Worm (Caenorhabditis elegans) whole organism, L1 larva: ENCODE data around the gene lars-1.

Source experiments
- C16A3.4 ChIP-seq: fragments of 150-350 bp; optimal IDR thresholded peaks from 2 replicates; lab custom pipeline; 2014; ENCODE audit warnings: missing biosample characterization, missing genetic modification characterization
- C34B4.2 ChIP-seq: sonication (generic microtip); optimal IDR thresholded peaks from 2 replicates; lab custom pipeline; 2017; ENCODE audit warnings: mild to moderate bottlenecking, missing genetic modification characterization, missing compliant biosample characterization
- F16B12.6 ChIP-seq: fragments of 150-350 bp; optimal IDR thresholded peaks from 2 replicates; lab custom pipeline; 2014; ENCODE audit warnings: missing biosample characterization, missing genetic modification characterization
- Y116A8C.19 ChIP-seq: sonication (generic microtip); optimal IDR thresholded peaks from 2 replicates; lab custom pipeline; 2016; ENCODE audit warnings: missing compliant biosample characterization, missing genetic modification characterization, borderline replicate concordance
- aha-1 ChIP-seq: fragments of 150-350 bp; optimal IDR thresholded peaks from 2 replicates; lab custom pipeline; 2014; ENCODE audit warnings: missing biosample characterization, missing genetic modification characterization
- alr-1 ChIP-seq: fragments of 200-800 bp; sonication (Bioruptor generic); optimal IDR thresholded peaks from 2 replicates; lab custom pipeline; 2018; ENCODE audit warnings: borderline replicate concordance, mild to moderate bottlenecking, missing genetic modification characterization, missing compliant biosample characterization
- aly-2 ChIP-seq: fragments of 150-350 bp; optimal IDR thresholded peaks from 2 replicates; lab custom pipeline; 2014; ENCODE audit warnings: missing biosample characterization, missing genetic modification characterization
- ama-1 ChIP-seq: fragments of 150-350 bp; optimal IDR thresholded peaks from 2 replicates; lab custom pipeline; 2014
- blmp-1 ChIP-seq: fragments of 150-350 bp; optimal IDR thresholded peaks from 2 replicates; lab custom pipeline; 2014; ENCODE audit warnings: missing biosample characterization, missing genetic modification characterization
- ceh-8 ChIP-seq: fragments of 200-800 bp; sonication (Bioruptor generic); optimal IDR thresholded peaks from 2 replicates; lab custom pipeline; 2018; ENCODE audit warnings: mild to moderate bottlenecking, missing genetic modification characterization, moderate library complexity, missing compliant biosample characterization
- ceh-82 ChIP-seq, 3 experiments: fragments of 150-350 bp in 1 of 3; sonication (generic microtip) in 2 of 3; optimal IDR thresholded peaks; 2 replicates each; lab custom pipeline; 2014 to 2017; ENCODE audit warnings: missing biosample characterization in 3 of 3, missing genetic modification characterization in 3 of 3
- ceh-88 ChIP-seq: fragments of 200-800 bp; sonication (Bioruptor generic); IDR thresholded peaks from 2 replicates; pipeline ENCODE4 v1.3.6; 2022; ENCODE audit warnings: missing genetic modification characterization, missing compliant biosample characterization
- efl-1 ChIP-seq, 4 experiments: fragments of 150-350 bp; optimal IDR thresholded peaks in 3 of 4; peaks in 1 of 4; 1 replicate in 1 of 4; 2 replicates in 3 of 4; lab custom pipeline; 2014; ENCODE audit warnings: missing biosample characterization in 2 of 4, missing genetic modification characterization in 2 of 4, missing genetic modification reagents in 2 of 4
- egl-13 ChIP-seq: sonication (generic microtip); optimal IDR thresholded peaks from 2 replicates; lab custom pipeline; 2016; ENCODE audit warnings: missing genotype, missing genetic modification reagents, missing genetic modification characterization, missing compliant biosample characterization
- elt-3 ChIP-seq, 6 experiments: fragments of 150-350 bp in 1 of 6; sonication (generic microtip); optimal IDR thresholded peaks; 2 replicates each; lab custom pipeline; 2017 to 2018; ENCODE audit warnings: missing biosample characterization in 6 of 6, missing genetic modification characterization in 6 of 6, inconsistent platforms in 1 of 6
- ets-5 ChIP-seq: fragments of 200-800 bp; sonication (Bioruptor generic); IDR thresholded peaks from 2 replicates; pipeline ENCODE4 v1.3.6; 2022; ENCODE audit warnings: missing genetic modification characterization, missing compliant biosample characterization
- fkh-4 ChIP-seq: sonication (generic microtip); optimal IDR thresholded peaks from 2 replicates; lab custom pipeline; 2016; ENCODE audit warnings: missing compliant biosample characterization, missing genetic modification characterization, borderline replicate concordance
- fkh-8 ChIP-seq: sonication (generic microtip); optimal IDR thresholded peaks from 2 replicates; lab custom pipeline; 2016; ENCODE audit warnings: mild to moderate bottlenecking, missing genetic modification characterization, missing compliant biosample characterization
- hlh-17 ChIP-seq: fragments of 200-800 bp; sonication (Bioruptor generic); optimal IDR thresholded peaks from 2 replicates; lab custom pipeline; 2018; ENCODE audit warnings: missing genetic modification characterization, mild to moderate bottlenecking, missing compliant biosample characterization, moderate library complexity, borderline replicate concordance
- hpl-2 ChIP-seq: fragments of 150-350 bp; optimal IDR thresholded peaks from 2 replicates; lab custom pipeline; 2014; ENCODE audit warnings: missing biosample characterization, missing genetic modification reagents, missing genetic modification characterization
- lin-13 ChIP-seq: fragments of 150-350 bp; optimal IDR thresholded peaks from 2 replicates; lab custom pipeline; 2014; ENCODE audit warnings: missing biosample characterization, missing genetic modification reagents, missing genetic modification characterization
- lin-35 ChIP-seq, 2 experiments: fragments of 150-350 bp; optimal IDR thresholded peaks; 2 replicates each; lab custom pipeline; 2014; ENCODE audit warnings: missing biosample characterization in 2 of 2, missing genetic modification characterization in 2 of 2, missing genetic modification reagents in 2 of 2
- lir-3 ChIP-seq: sonication (generic microtip); optimal IDR thresholded peaks from 2 replicates; lab custom pipeline; 2016; ENCODE audit warnings: mild to moderate bottlenecking, missing genetic modification characterization, moderate library complexity, missing compliant biosample characterization; ENCODE audit not compliant: poor library complexity
- lsy-2 ChIP-seq, 2 experiments: fragments of 150-350 bp; optimal IDR thresholded peaks; 2 replicates each; lab custom pipeline; 2014; ENCODE audit warnings: missing biosample characterization in 2 of 2, missing genetic modification characterization in 2 of 2
- mab-9 ChIP-seq: fragments of 200-800 bp; sonication (Bioruptor generic); IDR thresholded peaks from 2 replicates; pipeline ENCODE4 v1.3.6; 2022; ENCODE audit warnings: missing genetic modification reagents, missing genetic modification characterization, missing compliant biosample characterization
- mdl-1 ChIP-seq, 2 experiments: fragments of 150-350 bp; optimal IDR thresholded peaks; 2 replicates each; lab custom pipeline; 2014 to 2017; ENCODE audit warnings: missing biosample characterization in 2 of 2, missing genetic modification characterization in 2 of 2, inconsistent platforms in 1 of 2
- nhr-11 ChIP-seq: fragments of 150-350 bp; optimal IDR thresholded peaks from 2 replicates; lab custom pipeline; 2014; ENCODE audit warnings: missing biosample characterization, missing genetic modification characterization
- nhr-19 ChIP-seq: fragments of 200-800 bp; sonication (Bioruptor generic); conservative IDR thresholded peaks from 2 replicates; pipeline ENCODE4 v1.3.6; 2022; ENCODE audit warnings: missing genetic modification characterization, missing compliant biosample characterization
- nhr-20 ChIP-seq: sonication (generic microtip); optimal IDR thresholded peaks from 2 replicates; lab custom pipeline; 2016; ENCODE audit warnings: mild to moderate bottlenecking, missing genetic modification characterization, missing compliant biosample characterization
- nhr-47 ChIP-seq: sonication (generic microtip); optimal IDR thresholded peaks from 2 replicates; lab custom pipeline; 2016; ENCODE audit warnings: mild to moderate bottlenecking, missing genetic modification characterization, moderate library complexity, missing compliant biosample characterization
- nhr-71 ChIP-seq: sonication (generic microtip); optimal IDR thresholded peaks from 2 replicates; lab custom pipeline; 2016; ENCODE audit warnings: mild to moderate bottlenecking, missing genetic modification characterization, moderate library complexity, missing compliant biosample characterization
- nhr-76 ChIP-seq: sonication (generic microtip); optimal IDR thresholded peaks from 2 replicates; lab custom pipeline; 2017; ENCODE audit warnings: missing biosample characterization, missing genetic modification characterization
- pqm-1 ChIP-seq: sonication (generic microtip); optimal IDR thresholded peaks from 3 replicates; lab custom pipeline; 2017; ENCODE audit warnings: missing biosample characterization, missing genetic modification characterization
- rnt-1 ChIP-seq: sonication (generic microtip); optimal IDR thresholded peaks from 2 replicates; lab custom pipeline; 2016; ENCODE audit warnings: mild to moderate bottlenecking, missing genetic modification characterization, moderate library complexity, missing compliant biosample characterization
- skn-1 ChIP-seq: fragments of 150-350 bp; optimal IDR thresholded peaks from 2 replicates; lab custom pipeline; 2014; ENCODE audit warnings: missing biosample characterization, missing genetic modification characterization
- snpc-4 ChIP-seq: fragments of 150-350 bp; optimal IDR thresholded peaks from 2 replicates; lab custom pipeline; 2014; ENCODE audit warnings: missing biosample characterization, missing genetic modification characterization
- snu-23 ChIP-seq: sonication (generic microtip); optimal IDR thresholded peaks from 2 replicates; lab custom pipeline; 2016; ENCODE audit warnings: missing genetic modification characterization, missing compliant biosample characterization
- sptf-1 ChIP-seq: fragments of 150-350 bp; optimal IDR thresholded peaks from 2 replicates; lab custom pipeline; 2014; ENCODE audit warnings: missing biosample characterization, missing genetic modification characterization
- tbx-2 ChIP-seq: sonication (generic microtip); optimal IDR thresholded peaks from 2 replicates; lab custom pipeline; 2016; ENCODE audit warnings: missing genetic modification characterization, missing compliant biosample characterization
- unc-130 ChIP-seq: fragments of 150-350 bp; optimal IDR thresholded peaks from 2 replicates; lab custom pipeline; 2017; ENCODE audit warnings: missing biosample characterization, missing genetic modification characterization, inconsistent platforms
- unc-62 ChIP-seq: fragments of 150-350 bp; optimal IDR thresholded peaks from 2 replicates; lab custom pipeline; 2014; ENCODE audit warnings: missing biosample characterization, missing genetic modification reagents, missing genetic modification characterization
- unc-86 ChIP-seq: sonication (generic microtip); optimal IDR thresholded peaks from 2 replicates; lab custom pipeline; 2016; ENCODE audit warnings: missing genetic modification characterization, missing compliant biosample characterization
- unc-98 ChIP-seq: fragments of 200-800 bp; sonication (Bioruptor generic); IDR thresholded peaks from 2 replicates; pipeline ENCODE4 v1.3.6; 2022; ENCODE audit warnings: missing genetic modification characterization, missing compliant biosample characterization
- vab-15 ChIP-seq: sonication (generic microtip); optimal IDR thresholded peaks from 2 replicates; lab custom pipeline; 2017; ENCODE audit warnings: missing genotype, mild to moderate bottlenecking, missing genetic modification characterization, missing compliant biosample characterization
- zag-1 ChIP-seq: fragments of 150-350 bp; optimal IDR thresholded peaks from 2 replicates; lab custom pipeline; 2014; ENCODE audit warnings: missing biosample characterization, missing genetic modification characterization
- zip-4 ChIP-seq: fragments of 200-800 bp; sonication (Bioruptor generic); optimal IDR thresholded peaks from 2 replicates; lab custom pipeline; 2018; ENCODE audit warnings: mild to moderate bottlenecking, missing genetic modification characterization, moderate library complexity, missing compliant biosample characterization
- ztf-11 ChIP-seq, 2 experiments: sonication (generic microtip); optimal IDR thresholded peaks; 2 replicates each; lab custom pipeline; 2016 to 2017; ENCODE audit warnings: missing genetic modification characterization in 2 of 2, missing biosample characterization in 1 of 2, missing compliant biosample characterization in 1 of 2

The lars-1 gene

DNA sequence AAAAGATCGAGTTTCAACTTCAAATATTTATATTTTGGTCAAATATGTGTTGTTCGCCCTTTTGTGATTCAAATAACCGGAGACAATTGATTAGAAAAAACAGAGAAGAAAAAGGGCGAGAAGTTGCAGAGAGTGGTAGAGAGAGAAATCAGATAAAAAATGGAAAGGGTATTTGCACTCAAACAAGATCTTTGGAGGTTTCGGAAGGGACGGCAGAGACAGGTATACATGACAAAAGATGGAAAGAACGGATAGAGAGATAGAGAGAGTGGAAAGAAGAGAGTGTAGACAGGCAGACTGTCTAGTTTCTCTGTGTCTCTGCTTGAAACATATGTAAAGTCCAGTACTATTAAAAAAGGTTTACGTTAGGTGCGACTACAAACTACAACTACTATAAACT is 49.6 kb upstream of the lars-1 start (continued):
- TF ChIP-seq snu-23 (GFP tag; lab: Kevin White, UChicago): peak; percentile 53
- no peak for TF ChIP-seq unc-62
- TF ChIP-seq ama-1 (lab: Kevin White, UChicago): no peak
- TF ChIP-seq alr-1: no peak
- TF ChIP-seq sptf-1 (tag; lab: Kevin White, UChicago): no peak
- no peak for TF ChIP-seq ets-5 (GFP tag; lab: Robert Waterston, UW)
- TF ChIP-seq ceh-88 (GFP tag; lab: Robert Waterston, UW): no peak
- no peak for TF ChIP-seq unc-130 (tag; lab: Kevin White, UChicago)
- TF ChIP-seq hpl-2 (GFP tag; lab: Kevin White, UChicago): no peak
- no peak for TF ChIP-seq lir-3
- TF ChIP-seq unc-98: no peak
- no peak for TF ChIP-seq egl-13 (tag; lab: Kevin White, UChicago)
- no peak for TF ChIP-seq pqm-1
- TF ChIP-seq elt-3 (tag; optimal IDR thresholded peaks at IDR 0.05; lab: Kevin White, UChicago): peak in 2 of 6 experiments; percentile 12 to 30
- no peak for TF ChIP-seq rnt-1 (tag; lab: Kevin White, UChicago)
- TF ChIP-seq skn-1: no peak
- TF ChIP-seq aly-2: no peak
- peak; percentile 14 for TF ChIP-seq nhr-47 (tag; lab: Kevin White, UChicago)
- TF ChIP-seq lin-35 (GFP tag; optimal IDR thresholded peaks at IDR 0.05; lab: Kevin White, UChicago): peak in 1 of 2 experiments; percentile 45
- TF ChIP-seq mdl-1 (tag; optimal IDR thresholded peaks at IDR 0.05; lab: Kevin White, UChicago): no peak
- peak; percentile 31 for TF ChIP-seq C16A3.4 (tag; lab: Kevin White, UChicago)
- TF ChIP-seq ztf-11 (tag; optimal IDR thresholded peaks at IDR 0.05; lab: Kevin White, UChicago): no peak
- no peak for TF ChIP-seq Y116A8C.19 (tag; lab: Kevin White, UChicago)
- peak; percentile 63 for TF ChIP-seq nhr-71 (tag; lab: Kevin White, UChicago)
- TF ChIP-seq F16B12.6 (tag; lab: Kevin White, UChicago): no peak
- TF ChIP-seq zag-1 (tag; lab: Kevin White, UChicago): no peak
- peak; percentile 33 for TF ChIP-seq tbx-2 (tag; lab: Kevin White, UChicago)
- peak; percentile 92 for TF ChIP-seq blmp-1 (tag; lab: Kevin White, UChicago)
- no peak for TF ChIP-seq nhr-76 (tag; lab: Kevin White, UChicago)
- TF ChIP-seq nhr-20 (tag; lab: Kevin White, UChicago): peak; percentile 84

DNA sequence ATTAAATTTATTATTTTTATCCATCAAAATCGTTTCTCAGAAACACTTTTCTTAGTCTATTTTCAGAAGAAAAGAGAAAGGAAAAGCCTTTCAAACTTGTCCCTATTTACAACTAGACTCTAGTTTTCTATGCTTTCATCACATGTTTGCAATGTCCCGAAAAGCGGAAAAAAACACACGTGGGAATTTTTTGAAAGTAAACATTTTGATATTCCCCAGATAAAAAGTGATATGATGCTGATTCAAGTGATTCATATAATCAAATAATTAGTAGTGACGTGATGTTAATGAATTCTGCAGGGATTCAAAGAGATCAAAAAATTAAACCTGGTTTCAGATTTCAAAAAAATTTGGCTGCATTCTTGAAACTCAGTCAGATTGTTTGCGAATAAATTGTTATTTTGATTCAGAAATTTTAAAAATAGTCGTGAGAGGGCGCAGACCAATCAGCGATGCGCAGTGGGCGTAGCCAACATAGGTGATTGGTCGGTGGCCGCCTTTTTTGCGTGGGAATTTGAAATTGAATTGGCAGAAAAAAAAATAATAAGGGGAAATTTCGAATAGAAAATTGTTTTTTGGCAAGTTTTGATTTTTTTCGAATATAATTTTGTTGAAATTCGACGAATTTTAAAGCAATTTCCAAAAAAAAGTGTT is 48.2 kb upstream of the lars-1 start:
- TF ChIP-seq ets-5 (GFP tag; lab: Robert Waterston, UW) (no peak), Y116A8C.19 (tag; lab: Kevin White, UChicago) (no peak), lsy-2 (tag; optimal IDR thresholded peaks at IDR 0.05; lab: Kevin White, UChicago) (no peak), lin-13 (no peak), vab-15 (tag; lab: Kevin White, UChicago) (no peak), unc-130 (tag; lab: Kevin White, UChicago) (no peak), hpl-2 (GFP tag; lab: Kevin White, UChicago) (no peak), mab-9 (GFP tag; lab: Robert Waterston, UW) (no peak), snpc-4 (tag; lab: Kevin White, UChicago) (no peak), nhr-19 (no peak), zip-4 (GFP tag; lab: Kevin White, UChicago) (no peak), lin-35 (GFP tag; optimal IDR thresholded peaks at IDR 0.05; lab: Kevin White, UChicago) (no peak), aly-2 (no peak), rnt-1 (tag; lab: Kevin White, UChicago) (no peak), pqm-1 (no peak), nhr-11 (tag; lab: Kevin White, UChicago) (no peak), unc-98 (no peak), nhr-20 (tag; lab: Kevin White, UChicago) (peak; percentile 93), efl-1 (optimal IDR thresholded peaks at IDR 0.05; lab: Kevin White, UChicago) (no peak), efl-1 (GFP tag; optimal IDR thresholded peaks at IDR 0.05 in 1 of 2; lab: Kevin White, UChicago) (peak; percentile 4 to 21), unc-86 (tag; lab: Kevin White, UChicago) (no peak), hlh-17 (GFP tag; lab: Kevin White, UChicago) (no peak), ceh-8 (GFP tag; lab: Kevin White, UChicago) (peak; percentile 67), nhr-71 (tag; lab: Kevin White, UChicago) (peak; percentile 14), ceh-82 (tag; optimal IDR thresholded peaks at IDR 0.05; lab: Kevin White, UChicago) (no peak), aha-1 (tag; lab: Kevin White, UChicago) (no peak), alr-1 (no peak), fkh-4 (tag; lab: Kevin White, UChicago) (no peak), elt-3 (tag; optimal IDR thresholded peaks at IDR 0.05; lab: Kevin White, UChicago) (no peak), fkh-8 (peak; percentile 29), snu-23 (GFP tag; lab: Kevin White, UChicago) (no peak), C34B4.2 (tag; lab: Kevin White, UChicago) (no peak)
